Worm (Caenorhabditis elegans) whole organism, early embryonic: ENCODE results near the gene F42C5.9.

Experiments
- B0310.2 ChIP-seq: sonication (generic microtip); optimal IDR thresholded peaks from 2 replicates; lab custom pipeline; 2016; ENCODE audit warnings: mild to moderate bottlenecking, missing genetic modification characterization, missing compliant biosample characterization
- F13C5.2 ChIP-seq: sonication (generic microtip); optimal IDR thresholded peaks from 2 replicates; lab custom pipeline; 2017; ENCODE audit warnings: mild to moderate bottlenecking, missing genetic modification characterization, inconsistent platforms, missing compliant biosample characterization
- aly-1 ChIP-seq: sonication (generic microtip); optimal IDR thresholded peaks from 2 replicates; lab custom pipeline; 2016; ENCODE audit warnings: missing genetic modification characterization, missing compliant biosample characterization
- ama-1 ChIP-seq: fragments of 150-350 bp; optimal IDR thresholded peaks from 2 replicates; lab custom pipeline; 2014
- ceh-13 ChIP-seq: fragments of 200-800 bp; sonication (Bioruptor generic); optimal IDR thresholded peaks from 2 replicates; lab custom pipeline; 2018; ENCODE audit warnings: mild to moderate bottlenecking, missing genetic modification characterization, missing compliant biosample characterization
- ceh-36 ChIP-seq: sonication (generic microtip); optimal IDR thresholded peaks from 2 replicates; lab custom pipeline; 2016; ENCODE audit warnings: missing genetic modification characterization, inconsistent platforms, missing compliant biosample characterization
- ets-7 ChIP-seq: sonication (generic microtip); optimal IDR thresholded peaks from 2 replicates; lab custom pipeline; 2016; ENCODE audit warnings: missing genotype, missing genetic modification characterization, missing compliant biosample characterization
- flt-1 ChIP-seq: fragments of 200-800 bp; sonication (Bioruptor generic); IDR thresholded peaks from 2 replicates; pipeline ENCODE4 v1.3.6; 2022; ENCODE audit warnings: missing genetic modification characterization, missing compliant biosample characterization
- hmbx-1 ChIP-seq: sonication (generic microtip); optimal IDR thresholded peaks from 2 replicates; lab custom pipeline; 2016; ENCODE audit warnings: mild to moderate bottlenecking, missing genetic modification characterization, missing compliant biosample characterization
- hmg-4 ChIP-seq: fragments of 200-800 bp; sonication (Bioruptor generic); optimal IDR thresholded peaks from 2 replicates; lab custom pipeline; 2018; ENCODE audit warnings: mild to moderate bottlenecking, missing genetic modification characterization, missing compliant biosample characterization
- hnd-1 ChIP-seq: sonication (generic microtip); optimal IDR thresholded peaks from 2 replicates; lab custom pipeline; 2016; ENCODE audit warnings: missing genetic modification characterization, missing compliant biosample characterization
- pes-1 ChIP-seq: fragments of 200-800 bp; sonication (Bioruptor generic); IDR thresholded peaks from 2 replicates; pipeline ENCODE4 v1.3.6; 2022; ENCODE audit warnings: missing genetic modification reagents, missing genetic modification characterization, missing compliant biosample characterization
- scrt-1 ChIP-seq: fragments of 200-800 bp; sonication (Bioruptor generic); IDR thresholded peaks from 2 replicates; pipeline ENCODE4 v1.3.6; 2022; ENCODE audit warnings: missing genetic modification characterization, missing compliant biosample characterization
- sea-1 ChIP-seq: fragments of 200-800 bp; sonication (Bioruptor generic); conservative IDR thresholded peaks from 2 replicates; pipeline ENCODE4 v1.3.6; 2022; ENCODE audit warnings: missing genetic modification characterization, missing compliant biosample characterization
- tbx-11 ChIP-seq: fragments of 200-800 bp; sonication (Bioruptor generic); IDR thresholded peaks from 2 replicates; pipeline ENCODE4 v1.3.6; 2022; ENCODE audit warnings: missing genetic modification characterization, missing compliant biosample characterization
- tbx-37 ChIP-seq: fragments of 200-800 bp; sonication (Bioruptor generic); conservative IDR thresholded peaks from 2 replicates; pipeline ENCODE4 v1.3.6; 2022; ENCODE audit warnings: missing genetic modification reagents, missing genetic modification characterization, missing compliant biosample characterization
- tra-4 ChIP-seq: sonication (generic microtip); optimal IDR thresholded peaks from 2 replicates; lab custom pipeline; 2017; ENCODE audit warnings: missing genetic modification characterization, missing compliant biosample characterization

The F42C5.9 gene

DNA sequence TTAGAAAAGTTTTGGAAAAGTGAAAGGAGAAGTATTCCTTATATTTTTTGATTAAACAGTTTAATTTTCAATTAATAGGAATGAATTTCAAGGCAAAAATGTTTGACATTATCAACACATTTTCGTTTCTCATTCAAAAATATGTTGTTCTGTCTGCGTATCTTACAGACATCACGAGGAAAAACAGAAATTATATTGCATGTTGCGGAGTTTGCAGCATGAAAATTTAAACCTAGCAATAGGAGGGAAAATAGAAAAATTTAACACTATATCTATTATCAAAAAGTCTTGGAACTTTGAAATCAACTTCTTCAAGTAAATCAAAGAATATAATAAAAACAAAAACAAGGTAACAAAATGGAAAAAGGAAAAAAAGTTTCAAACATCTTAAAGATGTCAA, 25.8 kb downstream of the F42C5.9 start:
- TF ChIP-seq sea-1 (GFP tag; lab: Robert Waterston, UW) (no peak), ama-1 (no peak), tbx-11 (GFP tag; lab: Robert Waterston, UW) (no peak), tbx-37 (GFP tag; lab: Robert Waterston, UW) (no peak), ceh-13 (GFP tag; lab: Kevin White, UChicago) (no peak), tra-4 (tag; lab: Kevin White, UChicago) (no peak), pes-1 (GFP tag; lab: Robert Waterston, UW) (no peak), hmg-4 (GFP tag; lab: Kevin White, UChicago) (no peak), hmbx-1 (tag; lab: Kevin White, UChicago) (no peak), flt-1 (GFP tag; lab: Robert Waterston, UW) (no peak), F13C5.2 (tag; lab: Kevin White, UChicago) (no peak)

ce11 chrIV:7287474-7287873, 29.4 kb downstream of the F42C5.9 start, which contains the start of gene F42C5.3:
TSS of gene F42C5.3 (minus strand) at chrIV:7287574.
- TF ChIP-seq tbx-11 (GFP tag; lab: Robert Waterston, UW) (no peak), ceh-13 (GFP tag; lab: Kevin White, UChicago) (no peak), ceh-36 (tag; lab: Kevin White, UChicago) (no peak), hmg-4 (GFP tag; lab: Kevin White, UChicago) (no peak), aly-1 (no peak), flt-1 (GFP tag; lab: Robert Waterston, UW) (no peak), hnd-1 (tag; lab: Kevin White, UChicago) (no peak), pes-1 (GFP tag; lab: Robert Waterston, UW) (no peak)

DNA sequence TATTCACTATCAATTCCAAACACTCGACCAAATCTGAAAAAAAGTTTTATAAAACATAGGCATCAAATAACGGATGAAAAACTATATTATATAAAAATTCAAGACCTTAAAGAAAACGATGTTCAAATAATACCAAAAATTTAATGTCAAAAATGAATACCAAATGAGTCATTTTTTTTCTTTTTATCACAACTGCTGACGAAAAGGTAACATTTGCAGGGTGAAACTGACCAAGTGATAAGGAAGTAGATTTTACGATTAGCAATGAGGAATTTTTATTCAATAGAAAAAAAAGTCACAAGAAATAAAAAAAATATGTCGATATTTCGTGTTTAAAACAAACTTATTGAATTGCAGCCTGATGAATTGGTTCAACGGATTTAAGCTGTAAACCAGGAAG, 31.1 kb downstream of the F42C5.9 start, which contains the start of gene C06E4.8:
TSS of gene C06E4.8 (minus strand) at position 37 of the 400 bp plus-strand sequence.
- TF ChIP-seq hnd-1 (tag; lab: Kevin White, UChicago) = no peak

- TF ChIP-seq F13C5.2 (tag; lab: Kevin White, UChicago) (no peak), flt-1 (GFP tag; lab: Robert Waterston, UW) (no peak), ets-7 (tag; lab: Kevin White, UChicago) (no peak), hmbx-1 (tag; lab: Kevin White, UChicago) (no peak), hmg-4 (GFP tag; lab: Kevin White, UChicago) (no peak), tbx-11 (GFP tag; lab: Robert Waterston, UW) (no peak), tra-4 (tag; lab: Kevin White, UChicago) (no peak), ceh-36 (tag; lab: Kevin White, UChicago) (no peak), ceh-13 (GFP tag; lab: Kevin White, UChicago) (no peak), B0310.2 (tag; lab: Kevin White, UChicago) (no peak), sea-1 (GFP tag; lab: Robert Waterston, UW) (no peak), aly-1 (no peak), scrt-1 (GFP tag; lab: Robert Waterston, UW) (no peak), tbx-37 (GFP tag; lab: Robert Waterston, UW) (no peak)
Measured at ce11 chrIV:7282957-7283356, 33.9 kb downstream of the F42C5.9 start, which contains the start of gene C06E4.1. TSS of gene C06E4.1 (plus strand) at chrIV:7283257.

- TF ChIP-seq F13C5.2 (tag; lab: Kevin White, UChicago) (no peak), sea-1 (GFP tag; lab: Robert Waterston, UW) (no peak), tbx-37 (GFP tag; lab: Robert Waterston, UW) (no peak), hmg-4 (GFP tag; lab: Kevin White, UChicago) (no peak), scrt-1 (GFP tag; lab: Robert Waterston, UW) (no peak), pes-1 (GFP tag; lab: Robert Waterston, UW) (no peak), B0310.2 (tag; lab: Kevin White, UChicago) (no peak), ama-1 (no peak), tra-4 (tag; lab: Kevin White, UChicago) (no peak), ets-7 (tag; lab: Kevin White, UChicago) (no peak), hmbx-1 (tag; lab: Kevin White, UChicago) (no peak)
Measured at ce11 chrIV:7276661-7277060, 40.2 kb downstream of the F42C5.9 start, which contains the start of gene C06E4.2. TSS of gene C06E4.2 (plus strand) at chrIV:7276961.

- TF ChIP-seq ceh-36 (tag; lab: Kevin White, UChicago) = no peak
Measured at ce11 chrIV:7274969-7275548, 41.8 kb downstream of the F42C5.9 start.
